Worm (Caenorhabditis elegans): Measurements from ENCODE around the gene ZC84.1.

Gene ZC84.1

DNA sequence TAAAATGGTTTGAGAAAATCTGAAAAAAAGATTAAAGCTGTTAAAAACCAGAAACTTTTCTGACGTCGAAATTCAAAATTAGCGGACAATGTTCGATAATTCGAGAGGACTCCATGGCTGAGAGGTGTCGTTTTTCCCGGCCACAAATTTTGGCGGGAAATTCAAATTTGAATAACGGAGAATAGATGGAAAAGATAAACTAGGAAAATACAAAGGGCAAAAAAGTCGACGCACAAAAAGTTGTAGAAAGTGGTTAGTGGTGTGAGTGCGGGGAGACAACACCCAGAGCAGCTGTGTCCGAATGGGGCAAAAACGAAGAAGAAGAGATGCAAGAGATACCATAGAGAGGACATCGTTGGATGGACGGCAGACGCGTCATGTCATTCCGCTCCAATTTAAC is 15.0 kb downstream of the ZC84.1 start, which contains the start of gene cls-3:
Gene cls-3 (minus strand): TSS at position 19 of the 400 bp plus-strand sequence.
- TF ChIP-seq alr-1 (tag; optimal IDR thresholded peaks at IDR 0.05; ENCODE audit: borderline replicate concordance) (no peak), nhr-20 (tag; optimal IDR thresholded peaks at IDR 0.05) (peak; percentile 43), swsn-7 (tag; optimal IDR thresholded peaks at IDR 0.05) (peak; percentile 50), aha-1 (tag; optimal IDR thresholded peaks at IDR 0.05) (no peak), nhr-11 (tag; optimal IDR thresholded peaks at IDR 0.05) (no peak), nhr-19 (GFP tag; conservative IDR thresholded peaks at IDR 0.05) (peak; percentile 53), lin-39 (tag; optimal IDR thresholded peaks at IDR 0.05) (peak; percentile 26), isw-1 (GFP tag; IDR thresholded peaks at IDR 0.05) (peak; percentile 34; the same call in 1 of the 2 replicates), unc-62 (GFP tag; optimal IDR thresholded peaks at IDR 0.05) (no peak), hlh-4 (tag; optimal IDR thresholded peaks at IDR 0.05) (no peak), fkh-10 (GFP tag; optimal IDR thresholded peaks at IDR 0.05) (no peak), efl-1 (optimal IDR thresholded peaks at IDR 0.05) (peak; percentile 94 to 96), efl-1 (GFP tag; optimal IDR thresholded peaks at IDR 0.05 in 1 of 2) (peak; percentile 88 to 99), efl-3 (GFP tag; optimal IDR thresholded peaks at IDR 0.05) (no peak), hlh-17 (GFP tag; optimal IDR thresholded peaks at IDR 0.05; ENCODE audit: borderline replicate concordance) (no peak), ceh-63 (GFP tag; optimal IDR thresholded peaks at IDR 0.05) (no peak), tbx-2 (tag; optimal IDR thresholded peaks at IDR 0.05) (peak; percentile 25), nhr-77 (tag; optimal IDR thresholded peaks at IDR 0.05) (no peak), ceh-82 (tag; optimal IDR thresholded peaks at IDR 0.05) (no peak), Y116A8C.19 (tag; optimal IDR thresholded peaks at IDR 0.05; ENCODE audit: borderline replicate concordance) (no peak), ceh-90 (tag; optimal IDR thresholded peaks at IDR 0.05) (no peak), C04F5.9 (tag; optimal IDR thresholded peaks at IDR 0.05) (no peak), ces-1 (GFP tag; optimal IDR thresholded peaks at IDR 0.05) (no peak), zip-4 (GFP tag; optimal IDR thresholded peaks at IDR 0.05) (no peak), xbp-1 (tag; optimal IDR thresholded peaks at IDR 0.05) (peak; percentile 45), snu-23 (GFP tag; optimal IDR thresholded peaks at IDR 0.05) (peak; percentile 61), nhr-71 (tag; optimal IDR thresholded peaks at IDR 0.05) (peak; percentile 81), ztf-11 (tag; optimal IDR thresholded peaks at IDR 0.05) (peak in 1 of 2 experiments; percentile 45), egl-27 (tag; optimal IDR thresholded peaks at IDR 0.05) (no peak), jun-1 (tag; optimal IDR thresholded peaks at IDR 0.05) (no peak), ceh-88 (GFP tag; IDR thresholded peaks at IDR 0.05) (no peak), blmp-1 (tag; optimal IDR thresholded peaks at IDR 0.05) (no peak), unc-30 (tag; optimal IDR thresholded peaks at IDR 0.05) (no peak), C16A3.4 (tag; optimal IDR thresholded peaks at IDR 0.05) (peak; percentile 56), lin-35 (GFP tag; optimal IDR thresholded peaks at IDR 0.05) (peak; percentile 88 to 92), lin-14 (GFP tag; optimal IDR thresholded peaks at IDR 0.05) (peak; percentile 68), elt-3 (tag; optimal IDR thresholded peaks at IDR 0.05) (no peak), vab-15 (tag; optimal IDR thresholded peaks at IDR 0.05) (peak; percentile 21), irx-1 (tag; optimal IDR thresholded peaks at IDR 0.05) (peak; percentile 33), nhr-237 (tag; optimal IDR thresholded peaks at IDR 0.05) (no peak), grh-1 (GFP tag; IDR thresholded peaks at IDR 0.05) (no peak), ceh-8 (GFP tag; optimal IDR thresholded peaks at IDR 0.05) (peak; percentile 52), aly-2 (tag; optimal IDR thresholded peaks at IDR 0.05) (no peak), sox-4 (tag; optimal IDR thresholded peaks at IDR 0.05) (no peak), elt-2 (tag; optimal IDR thresholded peaks at IDR 0.05) (no peak), nhr-76 (tag; optimal IDR thresholded peaks at IDR 0.05) (no peak), unc-130 (tag; optimal IDR thresholded peaks at IDR 0.05) (no peak), sup-37 (GFP tag; optimal IDR thresholded peaks at IDR 0.05) (no peak), ets-5 (GFP tag; IDR thresholded peaks at IDR 0.05) (no peak), pqm-1 (tag; optimal IDR thresholded peaks at IDR 0.05) (no peak), dsc-1 (tag; optimal IDR thresholded peaks at IDR 0.05) (peak; percentile 62), F16B12.6 (tag; optimal IDR thresholded peaks at IDR 0.05) (peak; percentile 54), fos-1 (tag; optimal IDR thresholded peaks at IDR 0.05) (no peak), fkh-8 (tag; optimal IDR thresholded peaks at IDR 0.05) (no peak)

Data from whole organism, L1 larva.